Fruit fly (Drosophila melanogaster) whole organism, prepupa: ENCODE data around the gene Best2.
A peak's percentile ranks its signal among the peaks of the same experiment; 100 is the strongest.

ENCODE experiments used
- CG1621 ChIP-seq: fragments of 200-800 bp; sonication (Bioruptor generic); optimal IDR thresholded peaks from 3 replicates; lab custom pipeline; 2018; ENCODE audit warnings: missing biosample characterization, mild to moderate bottlenecking, missing genetic modification characterization
- CG16779 ChIP-seq: fragments of 200-800 bp; sonication (Bioruptor generic); optimal IDR thresholded peaks from 3 replicates; lab custom pipeline; 2017; ENCODE audit warnings: missing biosample characterization, mild to moderate bottlenecking, missing genetic modification characterization
- CG31627 ChIP-seq: fragments of 200-800 bp; sonication (Bioruptor generic); optimal IDR thresholded peaks from 3 replicates; lab custom pipeline; 2016; ENCODE audit warnings: missing biosample characterization, missing genetic modification characterization
- CG6163 ChIP-seq: fragments of 200-800 bp; sonication (Bioruptor generic); IDR thresholded peaks from 3 replicates; pipeline ENCODE4 v1.3.6; 2022; ENCODE audit warnings: missing biosample characterization, missing genetic modification characterization
- CG6276 ChIP-seq: fragments of 200-800 bp; sonication (Bioruptor generic); optimal IDR thresholded peaks from 2 replicates; lab custom pipeline; 2017; ENCODE audit warnings: missing biosample characterization, mild to moderate bottlenecking, missing genetic modification characterization
- CG6792 ChIP-seq: fragments of 200-800 bp; sonication (Bioruptor generic); optimal IDR thresholded peaks from 3 replicates; lab custom pipeline; 2016; ENCODE audit warnings: missing biosample characterization, missing genetic modification characterization
- CG9139 ChIP-seq: fragments of 200-800 bp; sonication (Bioruptor generic); optimal IDR thresholded peaks from 3 replicates; lab custom pipeline; 2017; ENCODE audit warnings: missing biosample characterization, mild to moderate bottlenecking, missing genetic modification characterization
- Eip75B ChIP-seq: fragments of 200-800 bp; sonication (Bioruptor generic); optimal IDR thresholded peaks from 3 replicates; lab custom pipeline; 2016; ENCODE audit warnings: missing biosample characterization, missing genetic modification characterization
- Ets96B ChIP-seq: fragments of 200-800 bp; optimal IDR thresholded peaks from 2 replicates; lab custom pipeline; 2019; ENCODE audit warnings: missing biosample characterization, mild to moderate bottlenecking, missing genetic modification characterization, moderate library complexity
- Hr39 ChIP-seq: fragments of 200-800 bp; sonication (Bioruptor generic); optimal IDR thresholded peaks from 2 replicates; lab custom pipeline; 2016; ENCODE audit warnings: missing biosample characterization, missing genetic modification characterization
- fkh ChIP-seq: fragments of 200-800 bp; sonication (Bioruptor generic); optimal IDR thresholded peaks from 3 replicates; lab custom pipeline; 2017; ENCODE audit warnings: missing biosample characterization, mild to moderate bottlenecking, missing genetic modification characterization, moderate library complexity
- net ChIP-seq: fragments of 200-800 bp; sonication (Bioruptor generic); optimal IDR thresholded peaks from 3 replicates; lab custom pipeline; 2016; ENCODE audit warnings: missing biosample characterization, missing genetic modification characterization
- pdm3 ChIP-seq: fragments of 200-800 bp; sonication (Bioruptor generic); optimal IDR thresholded peaks from 3 replicates; lab custom pipeline; 2016; ENCODE audit warnings: missing biosample characterization, missing genetic modification characterization
- salr ChIP-seq, 2 experiments: fragments of 200-800 bp; sonication (Bioruptor generic); optimal IDR thresholded peaks; 3 replicates each; lab custom pipeline; 2016 to 2018; ENCODE audit warnings: missing biosample characterization in 2 of 2, missing genetic modification characterization in 2 of 2, mild to moderate bottlenecking in 1 of 2
- svp ChIP-seq: fragments of 200-800 bp; sonication (Bioruptor generic); peaks from one replicate; lab custom pipeline; 2016; ENCODE audit warnings: missing biosample characterization, missing genetic modification characterization

The Best2 gene

DNA sequence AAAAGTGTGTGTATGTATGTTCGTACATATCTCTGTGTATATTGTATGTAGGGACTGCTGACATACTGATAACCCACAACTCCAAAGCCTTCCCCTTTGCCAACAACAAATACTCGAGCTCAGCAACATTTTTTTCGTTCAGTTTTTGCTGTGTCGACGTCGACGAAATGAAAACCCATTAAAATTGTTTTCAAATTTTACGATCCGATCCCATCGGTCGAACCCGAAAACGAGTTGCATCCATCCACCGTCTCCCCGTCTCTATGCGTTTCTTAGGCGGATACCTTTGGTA, 39.7 kb downstream of the Best2 start:
- TF ChIP-seq pdm3 (no peak), svp (peak; percentile 70), Hr39 (GFP tag; lab: Kevin White, UChicago) (no peak), salr (GFP tag; optimal IDR thresholded peaks at IDR 0.05; lab: Kevin White, UChicago) (no peak)

DNA sequence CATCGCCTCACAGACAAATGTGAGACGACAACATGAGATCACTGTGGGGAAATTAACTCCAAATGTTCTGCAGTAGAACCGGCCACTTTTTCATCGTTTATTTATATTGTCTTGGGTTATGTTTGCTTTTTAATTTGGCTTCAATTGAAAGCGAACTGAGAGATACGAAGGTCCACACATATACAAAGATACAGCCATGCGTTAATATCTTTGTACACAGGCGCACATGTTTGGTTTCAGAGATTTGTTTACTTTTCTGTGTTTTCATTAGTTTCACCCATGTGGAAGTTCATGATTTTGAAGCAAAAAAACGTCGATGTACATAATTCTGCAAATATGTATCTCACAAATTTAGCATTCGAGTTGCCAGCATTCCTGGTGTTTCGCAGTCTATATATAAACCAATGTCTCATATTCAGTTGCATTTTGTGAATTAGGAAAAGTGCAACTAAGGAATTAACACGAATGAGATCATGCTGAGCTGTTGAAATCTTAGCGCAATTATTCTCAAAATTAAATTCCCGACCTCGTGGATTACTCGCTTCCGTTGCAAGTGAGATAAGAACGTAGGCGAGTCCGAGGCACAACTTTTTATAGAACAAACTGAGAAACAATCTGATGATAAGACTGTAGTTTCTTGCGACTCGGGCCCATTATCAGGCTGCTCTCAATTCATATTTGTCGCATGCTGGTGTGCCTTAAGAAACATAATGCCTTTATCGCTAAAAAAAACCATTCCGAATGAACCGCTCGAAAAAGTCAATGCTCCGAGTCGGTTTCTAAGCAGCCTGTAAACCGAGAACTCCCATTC, 40.3 kb downstream of the Best2 start:
- TF ChIP-seq CG6276 (GFP tag; lab: Kevin White, UChicago) = no peak
- TF ChIP-seq fkh (GFP tag; lab: Kevin White, UChicago) = peak; percentile 97

dm6 chr3L:6200173-6200572, 56.3 kb downstream of the Best2 start, which contains the start of gene CG8219:
Gene CG8219 (plus strand): TSS chr3L:6200473.
- TF ChIP-seq CG6792 (GFP tag; lab: Kevin White, UChicago) (no peak), CG6163 (GFP tag; lab: Robert Waterston, UW) (no peak), net (GFP tag; lab: Kevin White, UChicago) (no peak), Ets96B (tag; lab: Kevin White, UChicago) (no peak), CG9139 (no peak), CG16779 (tag; lab: Kevin White, UChicago) (no peak), CG31627 (no peak), CG1621 (tag; lab: Kevin White, UChicago) (no peak), Eip75B (GFP tag; lab: Kevin White, UChicago) (no peak), salr (GFP tag; optimal IDR thresholded peaks at IDR 0.05; lab: Kevin White, UChicago) (no peak)
